Fruit fly (Drosophila melanogaster) Kc167 (cell line): ENCODE measurements around the gene Nbr.

Experiments
- Myc ChIP-seq: fragments of >200 bp; optimal IDR thresholded peaks from 2 replicates; lab custom pipeline; 2017; ENCODE audit warnings: missing external identifiers
- Sin3A ChIP-seq: fragments of >200 bp; optimal IDR thresholded peaks from 2 replicates; lab custom pipeline; 2018; ENCODE audit warnings: missing external identifiers
- h ChIP-seq: fragments of >200 bp; optimal IDR thresholded peaks from 3 replicates; lab custom pipeline; 2018; ENCODE audit warnings: missing external identifiers
- insv ChIP-seq: fragments of >200 bp; optimal IDR thresholded peaks from 3 replicates; lab custom pipeline; 2018; ENCODE audit warnings: missing external identifiers
- psq ChIP-seq: fragments of >200 bp; optimal IDR thresholded peaks from 2 replicates; lab custom pipeline; 2017; ENCODE audit warnings: missing external identifiers
- ttk ChIP-seq: sonication (Bioruptor generic); optimal IDR thresholded peaks from 2 replicates; lab custom pipeline; 2017; ENCODE audit warnings: missing external identifiers

- TF ChIP-seq Myc (no peak), psq (lab: Kevin White, UChicago) (no peak), insv (lab: Kevin White, UChicago) (no peak), Sin3A (lab: Kevin White, UChicago) (no peak), ttk (no peak), h (lab: Kevin White, UChicago) (no peak)
These were observed 32.4 kb upstream of the Nbr start for dm6 chr2L:21195331-21195730.
